Worm (Caenorhabditis elegans) whole organism, L1 larva: ENCODE data around the gene ceh-58.

Experiments used
- F16B12.6 ChIP-seq: fragments of 150-350 bp; optimal IDR thresholded peaks from 2 replicates; lab custom pipeline; 2014; ENCODE audit warnings: missing biosample characterization, missing genetic modification characterization
- aha-1 ChIP-seq: fragments of 150-350 bp; optimal IDR thresholded peaks from 2 replicates; lab custom pipeline; 2014; ENCODE audit warnings: missing biosample characterization, missing genetic modification characterization
- alr-1 ChIP-seq: fragments of 200-800 bp; sonication (Bioruptor generic); optimal IDR thresholded peaks from 2 replicates; lab custom pipeline; 2018; ENCODE audit warnings: borderline replicate concordance, mild to moderate bottlenecking, missing genetic modification characterization, missing compliant biosample characterization
- aly-2 ChIP-seq: fragments of 150-350 bp; optimal IDR thresholded peaks from 2 replicates; lab custom pipeline; 2014; ENCODE audit warnings: missing biosample characterization, missing genetic modification characterization
- ama-1 ChIP-seq: fragments of 150-350 bp; optimal IDR thresholded peaks from 2 replicates; lab custom pipeline; 2014
- ceh-8 ChIP-seq: fragments of 200-800 bp; sonication (Bioruptor generic); optimal IDR thresholded peaks from 2 replicates; lab custom pipeline; 2018; ENCODE audit warnings: mild to moderate bottlenecking, missing genetic modification characterization, moderate library complexity, missing compliant biosample characterization
- ces-1 ChIP-seq: fragments of 150-350 bp; optimal IDR thresholded peaks from 2 replicates; lab custom pipeline; 2014; ENCODE audit warnings: missing biosample characterization, missing genetic modification reagents, missing genetic modification characterization
- dpl-1 ChIP-seq, 3 experiments: fragments of 150-350 bp in 2 of 3; sonication (generic microtip) in 1 of 3; optimal IDR thresholded peaks; 2 replicates each; lab custom pipeline; 2014 to 2017; ENCODE audit warnings: missing biosample characterization in 3 of 3, missing genetic modification characterization in 3 of 3, missing genetic modification reagents in 3 of 3
- dsc-1 ChIP-seq: sonication (generic microtip); optimal IDR thresholded peaks from 2 replicates; lab custom pipeline; 2016; ENCODE audit warnings: mild to moderate bottlenecking, missing genetic modification characterization, missing compliant biosample characterization
- egl-13 ChIP-seq: sonication (generic microtip); optimal IDR thresholded peaks from 2 replicates; lab custom pipeline; 2016; ENCODE audit warnings: missing genotype, missing genetic modification reagents, missing genetic modification characterization, missing compliant biosample characterization
- elt-2 ChIP-seq: sonication (generic microtip); optimal IDR thresholded peaks from 2 replicates; lab custom pipeline; 2016; ENCODE audit warnings: missing genetic modification characterization, mild to moderate bottlenecking, inconsistent platforms, missing compliant biosample characterization, missing genetic modification reagents
- elt-3 ChIP-seq, 6 experiments: fragments of 150-350 bp in 1 of 6; sonication (generic microtip); optimal IDR thresholded peaks; 2 replicates each; lab custom pipeline; 2017 to 2018; ENCODE audit warnings: missing biosample characterization in 6 of 6, missing genetic modification characterization in 6 of 6, inconsistent platforms in 1 of 6
- ets-5 ChIP-seq: fragments of 200-800 bp; sonication (Bioruptor generic); IDR thresholded peaks from 2 replicates; pipeline ENCODE4 v1.3.6; 2022; ENCODE audit warnings: missing genetic modification characterization, missing compliant biosample characterization
- fkh-10 ChIP-seq: sonication (generic microtip); optimal IDR thresholded peaks from 2 replicates; lab custom pipeline; 2017; ENCODE audit warnings: missing biosample characterization, missing genetic modification reagents, missing genetic modification characterization
- fos-1 ChIP-seq: fragments of 150-350 bp; optimal IDR thresholded peaks from 2 replicates; lab custom pipeline; 2014; ENCODE audit warnings: missing biosample characterization, missing genetic modification characterization
- hpl-2 ChIP-seq: fragments of 150-350 bp; optimal IDR thresholded peaks from 2 replicates; lab custom pipeline; 2014; ENCODE audit warnings: missing biosample characterization, missing genetic modification reagents, missing genetic modification characterization
- isw-1 ChIP-seq: fragments of 200-800 bp; sonication (Bioruptor generic); IDR thresholded peaks from 2 replicates; pipeline ENCODE4 v1.3.6; 2022; ENCODE audit warnings: missing genetic modification characterization, missing compliant biosample characterization
- jun-1 ChIP-seq: fragments of 150-350 bp; optimal IDR thresholded peaks from 2 replicates; lab custom pipeline; 2014; ENCODE audit warnings: missing biosample characterization, missing genetic modification reagents, missing genetic modification characterization
- lin-13 ChIP-seq: fragments of 150-350 bp; optimal IDR thresholded peaks from 2 replicates; lab custom pipeline; 2014; ENCODE audit warnings: missing biosample characterization, missing genetic modification reagents, missing genetic modification characterization
- lin-14 ChIP-seq: fragments of 200-800 bp; sonication (Bioruptor generic); optimal IDR thresholded peaks from 2 replicates; lab custom pipeline; 2018; ENCODE audit warnings: mild to moderate bottlenecking, missing genetic modification characterization, moderate library complexity, missing compliant biosample characterization
- lin-35 ChIP-seq, 2 experiments: fragments of 150-350 bp; optimal IDR thresholded peaks; 2 replicates each; lab custom pipeline; 2014; ENCODE audit warnings: missing biosample characterization in 2 of 2, missing genetic modification characterization in 2 of 2, missing genetic modification reagents in 2 of 2
- lsy-2 ChIP-seq, 2 experiments: fragments of 150-350 bp; optimal IDR thresholded peaks; 2 replicates each; lab custom pipeline; 2014; ENCODE audit warnings: missing biosample characterization in 2 of 2, missing genetic modification characterization in 2 of 2
- mdl-1 ChIP-seq, 2 experiments: fragments of 150-350 bp; optimal IDR thresholded peaks; 2 replicates each; lab custom pipeline; 2014 to 2017; ENCODE audit warnings: missing biosample characterization in 2 of 2, missing genetic modification characterization in 2 of 2, inconsistent platforms in 1 of 2
- nhr-11 ChIP-seq: fragments of 150-350 bp; optimal IDR thresholded peaks from 2 replicates; lab custom pipeline; 2014; ENCODE audit warnings: missing biosample characterization, missing genetic modification characterization
- nhr-19 ChIP-seq: fragments of 200-800 bp; sonication (Bioruptor generic); conservative IDR thresholded peaks from 2 replicates; pipeline ENCODE4 v1.3.6; 2022; ENCODE audit warnings: missing genetic modification characterization, missing compliant biosample characterization
- nhr-20 ChIP-seq: sonication (generic microtip); optimal IDR thresholded peaks from 2 replicates; lab custom pipeline; 2016; ENCODE audit warnings: mild to moderate bottlenecking, missing genetic modification characterization, missing compliant biosample characterization
- nhr-28 ChIP-seq: fragments of 150-350 bp; optimal IDR thresholded peaks from 2 replicates; lab custom pipeline; 2014; ENCODE audit warnings: missing biosample characterization, missing genetic modification characterization
- nhr-71 ChIP-seq: sonication (generic microtip); optimal IDR thresholded peaks from 2 replicates; lab custom pipeline; 2016; ENCODE audit warnings: mild to moderate bottlenecking, missing genetic modification characterization, moderate library complexity, missing compliant biosample characterization
- nhr-76 ChIP-seq: sonication (generic microtip); optimal IDR thresholded peaks from 2 replicates; lab custom pipeline; 2017; ENCODE audit warnings: missing biosample characterization, missing genetic modification characterization
- nhr-84 ChIP-seq: sonication (generic microtip); optimal IDR thresholded peaks from 2 replicates; lab custom pipeline; 2017; ENCODE audit warnings: missing biosample characterization, missing genetic modification characterization
- nhr-90 ChIP-seq: sonication (generic microtip); optimal IDR thresholded peaks from 2 replicates; lab custom pipeline; 2016; ENCODE audit warnings: mild to moderate bottlenecking, missing genetic modification characterization, missing compliant biosample characterization; ENCODE audit not compliant: poor library complexity
- pax-3 ChIP-seq: fragments of 200-800 bp; sonication (Bioruptor generic); optimal IDR thresholded peaks from 2 replicates; lab custom pipeline; 2018; ENCODE audit warnings: mild to moderate bottlenecking, missing genetic modification characterization, moderate library complexity, missing compliant biosample characterization
- pqm-1 ChIP-seq: sonication (generic microtip); optimal IDR thresholded peaks from 3 replicates; lab custom pipeline; 2017; ENCODE audit warnings: missing biosample characterization, missing genetic modification characterization
- sox-4 ChIP-seq: sonication (generic microtip); optimal IDR thresholded peaks from 2 replicates; lab custom pipeline; 2016; ENCODE audit warnings: missing genetic modification characterization, missing compliant biosample characterization
- sup-37 ChIP-seq: fragments of 200-800 bp; sonication (Bioruptor generic); optimal IDR thresholded peaks from 2 replicates; lab custom pipeline; 2018; ENCODE audit warnings: mild to moderate bottlenecking, missing genetic modification characterization, missing compliant biosample characterization
- tbx-2 ChIP-seq: sonication (generic microtip); optimal IDR thresholded peaks from 2 replicates; lab custom pipeline; 2016; ENCODE audit warnings: missing genetic modification characterization, missing compliant biosample characterization
- tlp-1 ChIP-seq: fragments of 150-350 bp; optimal IDR thresholded peaks from 2 replicates; lab custom pipeline; 2014; ENCODE audit warnings: missing biosample characterization, missing genetic modification characterization
- unc-62 ChIP-seq: fragments of 150-350 bp; optimal IDR thresholded peaks from 2 replicates; lab custom pipeline; 2014; ENCODE audit warnings: missing biosample characterization, missing genetic modification reagents, missing genetic modification characterization
- unc-98 ChIP-seq: fragments of 200-800 bp; sonication (Bioruptor generic); IDR thresholded peaks from 2 replicates; pipeline ENCODE4 v1.3.6; 2022; ENCODE audit warnings: missing genetic modification characterization, missing compliant biosample characterization
- vab-15 ChIP-seq: sonication (generic microtip); optimal IDR thresholded peaks from 2 replicates; lab custom pipeline; 2017; ENCODE audit warnings: missing genotype, mild to moderate bottlenecking, missing genetic modification characterization, missing compliant biosample characterization
- xbp-1 ChIP-seq: sonication (generic microtip); optimal IDR thresholded peaks from 2 replicates; lab custom pipeline; 2016; ENCODE audit warnings: missing genetic modification characterization, missing compliant biosample characterization
- ztf-4 ChIP-seq: fragments of 150-350 bp; optimal IDR thresholded peaks from 2 replicates; lab custom pipeline; 2014; ENCODE audit warnings: missing biosample characterization, missing genetic modification characterization

The ceh-58 gene

ce11 chrII:10416332-10416863 lies 47.0 kb upstream of the ceh-58 start, which contains the start of gene eif-2A (continued):
- TF ChIP-seq tlp-1 = no peak
- no peak for TF ChIP-seq ces-1 (GFP tag; lab: Kevin White, UChicago)
- TF ChIP-seq elt-2 (tag; lab: Kevin White, UChicago) = no peak
- no peak for TF ChIP-seq lin-14 (GFP tag; lab: Kevin White, UChicago)
- peak; percentile 79 to 97 for TF ChIP-seq lsy-2 (tag; optimal IDR thresholded peaks at IDR 0.05; lab: Kevin White, UChicago)

- TF ChIP-seq nhr-90 (tag; lab: Kevin White, UChicago) (no peak), jun-1 (tag; lab: Kevin White, UChicago) (no peak), isw-1 (GFP tag; lab: Robert Waterston, UW) (no peak), lsy-2 (tag; optimal IDR thresholded peaks at IDR 0.05; lab: Kevin White, UChicago) (no peak), nhr-20 (tag; lab: Kevin White, UChicago) (no peak), fkh-10 (GFP tag; lab: Kevin White, UChicago) (no peak), ceh-8 (GFP tag; lab: Kevin White, UChicago) (no peak), nhr-76 (tag; lab: Kevin White, UChicago) (no peak), vab-15 (tag; lab: Kevin White, UChicago) (no peak), lin-35 (GFP tag; optimal IDR thresholded peaks at IDR 0.05; lab: Kevin White, UChicago) (no peak), ets-5 (GFP tag; lab: Robert Waterston, UW) (no peak), pqm-1 (tag; lab: Kevin White, UChicago) (no peak), ama-1 (no peak), sup-37 (GFP tag; lab: Kevin White, UChicago) (no peak), aly-2 (tag; lab: Kevin White, UChicago) (no peak), dsc-1 (tag; lab: Kevin White, UChicago) (no peak)
These were observed 41.6 kb upstream of the ceh-58 start, which contains the start of gene E04D5.5 for ce11 chrII:10410989-10411388. E04D5.5 (plus strand) TSS chrII:10411289.

DNA sequence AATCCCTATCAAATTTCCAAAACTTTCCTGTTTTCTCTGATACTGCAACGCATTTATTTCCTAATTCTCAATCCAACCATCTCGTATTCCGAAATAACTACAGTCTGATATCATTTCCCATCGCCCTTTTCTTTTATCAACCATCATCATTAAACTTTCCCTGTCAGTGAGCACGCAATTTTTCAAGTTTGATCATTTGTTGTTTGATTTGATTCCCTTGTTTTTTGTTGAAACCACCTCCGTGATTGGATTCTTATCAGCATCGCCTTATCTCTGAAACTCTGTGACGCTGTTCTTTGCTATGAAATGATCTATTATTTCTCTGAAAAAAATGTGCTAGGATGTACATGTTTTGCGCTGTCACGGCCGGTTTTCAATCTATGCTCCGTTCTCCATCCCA lies 33.6 kb upstream of the ceh-58 start:
- peak; percentile 33 for TF ChIP-seq nhr-20 (tag; lab: Kevin White, UChicago)
- TF ChIP-seq nhr-28 (tag; lab: Kevin White, UChicago) = no peak
- no peak for TF ChIP-seq aha-1 (tag; lab: Kevin White, UChicago)
- peak; percentile 88 for TF ChIP-seq elt-2 (tag; lab: Kevin White, UChicago)
- TF ChIP-seq ztf-4 (tag; lab: Kevin White, UChicago) = no peak
- no peak for TF ChIP-seq xbp-1
- no peak for TF ChIP-seq lin-13 (GFP tag; lab: Kevin White, UChicago)
- no peak for TF ChIP-seq fos-1 (tag; lab: Kevin White, UChicago)
- TF ChIP-seq unc-62 = no peak
- peak in 1 of 2 experiments; percentile 5 for TF ChIP-seq lin-35 (GFP tag; optimal IDR thresholded peaks at IDR 0.05; lab: Kevin White, UChicago)
- TF ChIP-seq unc-98 (GFP tag; lab: Robert Waterston, UW) = no peak
- no peak for TF ChIP-seq hpl-2 (GFP tag; lab: Kevin White, UChicago)
- peak; percentile 5 for TF ChIP-seq nhr-90 (tag; lab: Kevin White, UChicago)
- no peak for TF ChIP-seq sox-4 (tag; lab: Kevin White, UChicago)
- no peak for TF ChIP-seq nhr-84 (tag; lab: Kevin White, UChicago)
- no peak for TF ChIP-seq pax-3
- no peak for TF ChIP-seq nhr-76 (tag; lab: Kevin White, UChicago)
- TF ChIP-seq dpl-1 (GFP tag; optimal IDR thresholded peaks at IDR 0.05; lab: Kevin White, UChicago) = no peak
- TF ChIP-seq mdl-1 (tag; optimal IDR thresholded peaks at IDR 0.05; lab: Kevin White, UChicago) = no peak
- no peak for TF ChIP-seq egl-13
- TF ChIP-seq alr-1 (tag; lab: Kevin White, UChicago) = no peak
- no peak for TF ChIP-seq tbx-2
- no peak for TF ChIP-seq elt-3 (tag; optimal IDR thresholded peaks at IDR 0.05; lab: Kevin White, UChicago)
- no peak for TF ChIP-seq nhr-71 (tag; lab: Kevin White, UChicago)
- no peak for TF ChIP-seq sup-37 (GFP tag; lab: Kevin White, UChicago)
- no peak for TF ChIP-seq F16B12.6 (tag; lab: Kevin White, UChicago)
- no peak for TF ChIP-seq ceh-8 (GFP tag; lab: Kevin White, UChicago)
- no peak for TF ChIP-seq nhr-19 (GFP tag; lab: Robert Waterston, UW)
- no peak for TF ChIP-seq ets-5 (GFP tag; lab: Robert Waterston, UW)
- TF ChIP-seq nhr-11 (tag; lab: Kevin White, UChicago) = no peak
